Worm (Caenorhabditis elegans) whole organism, early embryonic: ENCODE results near the gene W03C9.8.
A peak's percentile ranks its signal among the peaks of the same experiment; 100 is the strongest.

ENCODE experiments used
- B0310.2 ChIP-seq: sonication (generic microtip); optimal IDR thresholded peaks from 2 replicates; lab custom pipeline; 2016; ENCODE audit warnings: mild to moderate bottlenecking, missing genetic modification characterization, missing compliant biosample characterization
- F13C5.2 ChIP-seq: sonication (generic microtip); optimal IDR thresholded peaks from 2 replicates; lab custom pipeline; 2017; ENCODE audit warnings: mild to moderate bottlenecking, missing genetic modification characterization, inconsistent platforms, missing compliant biosample characterization
- aly-1 ChIP-seq: sonication (generic microtip); optimal IDR thresholded peaks from 2 replicates; lab custom pipeline; 2016; ENCODE audit warnings: missing genetic modification characterization, missing compliant biosample characterization
- ama-1 ChIP-seq: fragments of 150-350 bp; optimal IDR thresholded peaks from 2 replicates; lab custom pipeline; 2014
- ceh-13 ChIP-seq: fragments of 200-800 bp; sonication (Bioruptor generic); optimal IDR thresholded peaks from 2 replicates; lab custom pipeline; 2018; ENCODE audit warnings: mild to moderate bottlenecking, missing genetic modification characterization, missing compliant biosample characterization
- ceh-36 ChIP-seq: sonication (generic microtip); optimal IDR thresholded peaks from 2 replicates; lab custom pipeline; 2016; ENCODE audit warnings: missing genetic modification characterization, inconsistent platforms, missing compliant biosample characterization
- ets-7 ChIP-seq: sonication (generic microtip); optimal IDR thresholded peaks from 2 replicates; lab custom pipeline; 2016; ENCODE audit warnings: missing genotype, missing genetic modification characterization, missing compliant biosample characterization
- flt-1 ChIP-seq: fragments of 200-800 bp; sonication (Bioruptor generic); IDR thresholded peaks from 2 replicates; pipeline ENCODE4 v1.3.6; 2022; ENCODE audit warnings: missing genetic modification characterization, missing compliant biosample characterization
- hmbx-1 ChIP-seq: sonication (generic microtip); optimal IDR thresholded peaks from 2 replicates; lab custom pipeline; 2016; ENCODE audit warnings: mild to moderate bottlenecking, missing genetic modification characterization, missing compliant biosample characterization
- hmg-4 ChIP-seq: fragments of 200-800 bp; sonication (Bioruptor generic); optimal IDR thresholded peaks from 2 replicates; lab custom pipeline; 2018; ENCODE audit warnings: mild to moderate bottlenecking, missing genetic modification characterization, missing compliant biosample characterization
- hnd-1 ChIP-seq: sonication (generic microtip); optimal IDR thresholded peaks from 2 replicates; lab custom pipeline; 2016; ENCODE audit warnings: missing genetic modification characterization, missing compliant biosample characterization
- pes-1 ChIP-seq: fragments of 200-800 bp; sonication (Bioruptor generic); IDR thresholded peaks from 2 replicates; pipeline ENCODE4 v1.3.6; 2022; ENCODE audit warnings: missing genetic modification reagents, missing genetic modification characterization, missing compliant biosample characterization
- scrt-1 ChIP-seq: fragments of 200-800 bp; sonication (Bioruptor generic); IDR thresholded peaks from 2 replicates; pipeline ENCODE4 v1.3.6; 2022; ENCODE audit warnings: missing genetic modification characterization, missing compliant biosample characterization
- sea-1 ChIP-seq: fragments of 200-800 bp; sonication (Bioruptor generic); conservative IDR thresholded peaks from 2 replicates; pipeline ENCODE4 v1.3.6; 2022; ENCODE audit warnings: missing genetic modification characterization, missing compliant biosample characterization
- tbx-11 ChIP-seq: fragments of 200-800 bp; sonication (Bioruptor generic); IDR thresholded peaks from 2 replicates; pipeline ENCODE4 v1.3.6; 2022; ENCODE audit warnings: missing genetic modification characterization, missing compliant biosample characterization
- tbx-37 ChIP-seq: fragments of 200-800 bp; sonication (Bioruptor generic); conservative IDR thresholded peaks from 2 replicates; pipeline ENCODE4 v1.3.6; 2022; ENCODE audit warnings: missing genetic modification reagents, missing genetic modification characterization, missing compliant biosample characterization
- tra-4 ChIP-seq: sonication (generic microtip); optimal IDR thresholded peaks from 2 replicates; lab custom pipeline; 2017; ENCODE audit warnings: missing genetic modification characterization, missing compliant biosample characterization

The W03C9.8 gene

DNA sequence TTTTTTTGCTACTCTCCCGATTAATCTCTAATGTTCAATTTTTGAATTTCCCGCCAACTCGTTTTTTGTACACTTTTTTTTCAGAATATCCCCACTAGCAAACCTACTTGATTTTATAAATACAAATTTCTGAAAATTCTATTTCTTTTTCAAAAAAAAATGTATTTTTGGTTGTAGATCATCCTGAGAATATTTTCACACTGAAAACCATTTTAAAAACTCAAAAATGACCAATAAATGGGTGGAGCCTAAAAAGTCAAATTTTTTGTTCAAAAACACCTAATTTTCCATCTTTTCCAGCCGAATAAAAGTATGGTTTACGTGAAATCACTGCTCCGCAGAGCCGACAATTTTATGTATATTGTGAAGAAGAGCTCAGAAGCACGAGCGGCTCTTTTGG lies 40.2 kb downstream of the W03C9.8 start, which contains the start of gene Y17G7B.3:
Gene Y17G7B.3 (plus strand): TSS at position 301 of the 400 bp plus-strand sequence.
- TF ChIP-seq tbx-11 (no peak), ama-1 (lab: Kevin White, UChicago) (peak; percentile 37), ets-7 (tag; lab: Kevin White, UChicago) (no peak), B0310.2 (tag; lab: Kevin White, UChicago) (no peak), flt-1 (no peak), hmbx-1 (tag; lab: Kevin White, UChicago) (no peak), scrt-1 (no peak)

DNA sequence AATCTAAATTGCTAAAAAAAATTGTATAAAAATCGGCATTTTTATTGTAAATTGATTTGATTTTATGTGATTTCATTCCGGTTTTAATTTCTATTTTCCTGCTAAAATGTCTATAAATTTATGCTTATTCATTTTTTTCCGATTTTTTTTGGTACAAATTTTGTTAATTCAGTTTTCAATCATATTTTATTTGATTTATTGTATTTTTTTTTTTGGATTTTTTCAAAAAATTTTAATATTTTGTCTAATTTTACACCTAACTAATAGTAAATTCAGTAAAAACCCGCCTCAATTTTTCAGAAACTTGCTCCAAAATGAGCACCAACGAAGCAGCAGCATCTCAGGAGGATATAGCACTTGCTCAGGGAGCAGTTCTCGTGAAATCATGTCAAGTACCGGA lies 44.1 kb downstream of the W03C9.8 start, which contains the start of gene dhps-1:
Gene dhps-1 (plus strand): TSS at position 301 of the 400 bp plus-strand sequence.
- no peak for TF ChIP-seq ceh-36 (tag; lab: Kevin White, UChicago)
- no peak for TF ChIP-seq F13C5.2 (tag; lab: Kevin White, UChicago)
- no peak for TF ChIP-seq ets-7 (tag; lab: Kevin White, UChicago)
- TF ChIP-seq hmbx-1 (tag; lab: Kevin White, UChicago): no peak
- no peak for TF ChIP-seq tbx-11
- TF ChIP-seq aly-1 (tag; lab: Kevin White, UChicago): no peak
- TF ChIP-seq hmg-4 (GFP tag; lab: Kevin White, UChicago): no peak
- TF ChIP-seq ama-1 (lab: Kevin White, UChicago): no peak
- no peak for TF ChIP-seq flt-1
- no peak for TF ChIP-seq ceh-13 (GFP tag; lab: Kevin White, UChicago)
- no peak for TF ChIP-seq scrt-1
- no peak for TF ChIP-seq tra-4 (tag; lab: Kevin White, UChicago)
- no peak for TF ChIP-seq B0310.2 (tag; lab: Kevin White, UChicago)
- no peak for TF ChIP-seq sea-1 (GFP tag; lab: Robert Waterston, UW)
- TF ChIP-seq hnd-1 (tag; lab: Kevin White, UChicago): no peak
- TF ChIP-seq pes-1 (GFP tag; lab: Robert Waterston, UW): no peak
- no peak for TF ChIP-seq tbx-37 (GFP tag; lab: Robert Waterston, UW)

DNA sequence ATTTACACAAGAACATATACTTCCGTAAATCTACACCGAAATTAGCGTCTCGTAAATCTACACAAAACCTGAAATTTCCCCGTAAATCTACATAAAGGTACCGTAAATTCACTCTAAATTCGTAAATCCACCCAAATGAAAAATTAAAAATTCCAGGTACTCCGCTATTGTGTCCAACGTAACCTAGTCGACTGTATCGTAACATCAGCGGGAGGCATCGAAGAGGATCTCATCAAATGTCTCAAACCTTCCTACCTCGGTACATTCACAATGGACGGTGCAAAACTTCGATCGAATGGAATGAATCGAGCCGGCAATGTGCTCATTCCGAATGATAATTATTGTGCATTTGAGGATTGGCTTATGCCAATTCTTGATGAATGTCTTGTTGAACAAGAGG lies 46.4 kb downstream of the W03C9.8 start:
- no peak for TF ChIP-seq ets-7 (tag; lab: Kevin White, UChicago)
- TF ChIP-seq aly-1 (tag; lab: Kevin White, UChicago): no peak
- TF ChIP-seq scrt-1: no peak
- TF ChIP-seq flt-1: no peak
- TF ChIP-seq ama-1 (lab: Kevin White, UChicago): no peak
- TF ChIP-seq F13C5.2 (tag; lab: Kevin White, UChicago): no peak
- TF ChIP-seq B0310.2 (tag; lab: Kevin White, UChicago): no peak

DNA sequence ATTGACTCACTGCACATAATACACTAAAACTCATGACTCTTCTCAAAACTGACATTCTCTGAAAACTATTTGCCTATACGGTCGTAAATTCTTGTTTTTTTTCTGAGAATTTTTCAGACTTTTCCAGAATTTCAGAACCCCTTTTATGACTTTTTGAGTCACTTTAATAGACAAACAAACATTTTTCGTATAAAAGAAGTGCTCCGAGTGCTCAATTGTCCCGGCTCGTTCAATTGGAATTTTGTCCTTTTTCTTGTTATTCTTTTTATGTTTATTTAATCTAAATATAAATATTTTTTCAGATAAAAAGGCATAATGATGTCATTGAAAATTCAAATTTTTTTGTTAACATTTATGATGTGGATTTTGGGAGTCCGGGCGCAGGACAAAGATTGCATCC lies 50.3 kb downstream of the W03C9.8 start, which contains the start of gene Y17G7B.23:
Gene Y17G7B.23 (plus strand): TSS at position 301 of the 400 bp plus-strand sequence.
- TF ChIP-seq pes-1 (GFP tag; lab: Robert Waterston, UW) (no peak), hmbx-1 (tag; lab: Kevin White, UChicago) (no peak), ceh-13 (GFP tag; lab: Kevin White, UChicago) (no peak), ets-7 (tag; lab: Kevin White, UChicago) (no peak), tra-4 (tag; lab: Kevin White, UChicago) (no peak), tbx-11 (no peak), F13C5.2 (tag; lab: Kevin White, UChicago) (no peak), hnd-1 (tag; lab: Kevin White, UChicago) (no peak), ceh-36 (tag; lab: Kevin White, UChicago) (no peak), B0310.2 (tag; lab: Kevin White, UChicago) (no peak)
